Fruit fly (Drosophila melanogaster): ENCODE results near the gene Srp72.

Srp72 gene

dm6 chr3R:20576789-20577188, 11.7 kb upstream of the Srp72 start, which contains the start of the genes TFAM and CG5412:
TFAM (minus strand) TSS chr3R:20577010.
CG5412 (plus strand) TSS chr3R:20577053.
- no peak for TF ChIP-seq CG6163 (GFP tag; IDR thresholded peaks at IDR 0.05)
- no peak for TF ChIP-seq CG34406 (GFP tag; optimal IDR thresholded peaks at IDR 0.05)
- peak; percentile 4 for TF ChIP-seq Sox14 (GFP tag; optimal IDR thresholded peaks at IDR 0.05)
- peak; percentile 91 for TF ChIP-seq CG1621 (tag; optimal IDR thresholded peaks at IDR 0.05)
- TF ChIP-seq Sox102F (GFP tag; optimal IDR thresholded peaks at IDR 0.05), result no peak
- peak; percentile 79 for TF ChIP-seq fkh (GFP tag; optimal IDR thresholded peaks at IDR 0.05)

- TF ChIP-seq CG32006 (GFP tag; optimal IDR thresholded peaks at IDR 0.05) (no peak), CG15336 (GFP tag; IDR thresholded peaks at IDR 0.05) (peak; percentile 61), CG7368 (GFP tag; optimal IDR thresholded peaks at IDR 0.05) (no peak), Sox102F (GFP tag; optimal IDR thresholded peaks at IDR 0.05) (no peak), Lpt (GFP tag; optimal IDR thresholded peaks at IDR 0.05) (peak; percentile 32), Eip75B (GFP tag; optimal IDR thresholded peaks at IDR 0.05) (peak; percentile 74), Gug (GFP tag; IDR thresholded peaks at IDR 0.05) (peak; percentile 55), CG4318 (GFP tag; optimal IDR thresholded peaks at IDR 0.05) (no peak), CG11902 (GFP tag; optimal IDR thresholded peaks at IDR 0.05) (peak; percentile 61), esn (GFP tag; optimal IDR thresholded peaks at IDR 0.05) (peak; percentile 89), topi (GFP tag; optimal IDR thresholded peaks at IDR 0.05) (peak; percentile 78), CG8632 (GFP tag; optimal IDR thresholded peaks at IDR 0.05) (peak; percentile 55), CG31627 (GFP tag; optimal IDR thresholded peaks at IDR 0.05) (peak; percentile 79), CG10669 (GFP tag; optimal IDR thresholded peaks at IDR 0.05) (no peak), ss (GFP tag; optimal IDR thresholded peaks at IDR 0.05) (no peak), Sox15 (GFP tag; optimal IDR thresholded peaks at IDR 0.05) (peak; percentile 52), CG10631 (GFP tag; optimal IDR thresholded peaks at IDR 0.05) (no peak), pdm3 (GFP tag; optimal IDR thresholded peaks at IDR 0.05) (no peak), Ets96B (tag; optimal IDR thresholded peaks at IDR 0.05) (peak; percentile 67), fd85E (GFP tag; optimal IDR thresholded peaks at IDR 0.05) (no peak), Blimp-1 (GFP tag; optimal IDR thresholded peaks at IDR 0.05) (peak; percentile 31), lz (GFP tag; optimal IDR thresholded peaks at IDR 0.05) (peak; percentile 84), dsx (GFP tag; optimal IDR thresholded peaks at IDR 0.05; ENCODE audit: poor library complexity, severe bottlenecking) (peak; percentile 69), CG6854 (GFP tag; optimal IDR thresholded peaks at IDR 0.05) (no peak), CG16779 (tag; optimal IDR thresholded peaks at IDR 0.05) (no peak), vri (GFP tag; optimal IDR thresholded peaks at IDR 0.05) (no peak), eg (GFP tag; IDR thresholded peaks at IDR 0.05) (peak; percentile 80), acj6 (GFP tag; optimal IDR thresholded peaks at IDR 0.05) (peak; percentile 85), CG3919 (GFP tag; optimal IDR thresholded peaks at IDR 0.05) (no peak), CG11294 (GFP tag; IDR thresholded peaks at IDR 0.05) (no peak), CG6808 (GFP tag; optimal IDR thresholded peaks at IDR 0.05) (no peak), CG6792 (GFP tag; optimal IDR thresholded peaks at IDR 0.05) (peak; percentile 63), salr (GFP tag; optimal IDR thresholded peaks at IDR 0.05) (no peak), dac (GFP tag; optimal IDR thresholded peaks at IDR 0.05) (no peak), CG8119 (GFP tag; IDR thresholded peaks at IDR 0.05) (peak; percentile 65), CG34406 (GFP tag; optimal IDR thresholded peaks at IDR 0.05) (peak; percentile 60), fkh (GFP tag; optimal IDR thresholded peaks at IDR 0.05) (peak; percentile 59), Hr4 (GFP tag; optimal IDR thresholded peaks at IDR 0.05) (no peak), Hr39 (GFP tag; optimal IDR thresholded peaks at IDR 0.05) (peak; percentile 85), spab (GFP tag; optimal IDR thresholded peaks at IDR 0.05) (no peak), Eip93F (GFP tag; optimal IDR thresholded peaks at IDR 0.05) (peak; percentile 74), Smox (GFP tag; optimal IDR thresholded peaks at IDR 0.05) (no peak), CG1621 (tag; optimal IDR thresholded peaks at IDR 0.05) (peak; percentile 47), Eip78C (GFP tag) (peak; percentile 93), CG6276 (GFP tag; optimal IDR thresholded peaks at IDR 0.05) (no peak), Ets21C (GFP tag; optimal IDR thresholded peaks at IDR 0.05) (peak; percentile 72), Met (GFP tag; optimal IDR thresholded peaks at IDR 0.05) (no peak), cyc (GFP tag; optimal IDR thresholded peaks at IDR 0.05) (peak; percentile 81)
Measured at dm6 chr3R:20579816-20580215, 8.7 kb upstream of the Srp72 start, which contains the start of the genes EloB and Srp14. EloB (minus strand) TSS chr3R:20579850. Srp14 (plus strand) TSS chr3R:20580115.
